Worm (Caenorhabditis elegans) whole organism, L4 larva: ENCODE results near the gene F46B3.8.

Source experiments
- R02D3.7 ChIP-seq: fragments of 150-350 bp; sonication (generic microtip); optimal IDR thresholded peaks from 3 replicates; lab custom pipeline; 2014; ENCODE audit warnings: missing biosample characterization, missing genetic modification characterization
- T20F7.1 ChIP-seq: fragments of 200-800 bp; sonication (Bioruptor generic); optimal IDR thresholded peaks from 2 replicates; lab custom pipeline; 2018; ENCODE audit warnings: mild to moderate bottlenecking, missing genetic modification characterization, missing compliant biosample characterization
- ama-1 ChIP-seq: fragments of 150-350 bp; optimal IDR thresholded peaks from 2 replicates; lab custom pipeline; 2014; ENCODE audit warnings: inconsistent platforms, mixed read lengths
- arid-1 ChIP-seq: fragments of 200-800 bp; sonication (Bioruptor generic); conservative IDR thresholded peaks from 2 replicates; pipeline ENCODE4 v1.3.6; 2022; ENCODE audit warnings: missing genetic modification reagents, missing genetic modification characterization, missing compliant biosample characterization
- ceh-28 ChIP-seq: fragments of 150-350 bp; optimal IDR thresholded peaks from 2 replicates; lab custom pipeline; 2014; ENCODE audit warnings: missing biosample characterization, missing genetic modification reagents, missing genetic modification characterization
- ceh-82 ChIP-seq: sonication (generic microtip); optimal IDR thresholded peaks from 2 replicates; lab custom pipeline; 2017; ENCODE audit warnings: missing biosample characterization, missing genetic modification characterization
- fkh-10 ChIP-seq: fragments of 150-350 bp; optimal IDR thresholded peaks from 2 replicates; lab custom pipeline; 2014; ENCODE audit warnings: missing biosample characterization, missing genetic modification reagents, missing genetic modification characterization
- lin-13 ChIP-seq: fragments of 150-350 bp; optimal IDR thresholded peaks from 2 replicates; lab custom pipeline; 2014; ENCODE audit warnings: missing biosample characterization, missing genetic modification reagents, missing genetic modification characterization
- nhr-76 ChIP-seq: fragments of 150-350 bp; optimal IDR thresholded peaks from 2 replicates; lab custom pipeline; 2014; ENCODE audit warnings: missing biosample characterization, missing genetic modification characterization
- pqm-1 ChIP-seq: sonication (generic microtip); optimal IDR thresholded peaks from 2 replicates; lab custom pipeline; 2017; ENCODE audit warnings: missing biosample characterization, missing genetic modification characterization
- unc-62 ChIP-seq, 3 experiments: fragments of 150-350 bp in 1 of 3; sonication (generic microtip); optimal IDR thresholded peaks in 2 of 3; peaks in 1 of 3; 1 replicate in 1 of 3; 2 replicates in 2 of 3; lab custom pipeline; 2014 to 2017; ENCODE audit warnings: missing biosample characterization in 3 of 3, missing genetic modification characterization in 3 of 3, missing genetic modification reagents in 3 of 3, missing genotype in 1 of 3

- TF ChIP-seq unc-62 (GFP tag; optimal IDR thresholded peaks at IDR 0.05 in 1 of 2; lab: Kevin White, UChicago) (no peak), unc-62 (tag; optimal IDR thresholded peaks at IDR 0.05; lab: Kevin White, UChicago) (no peak), ceh-82 (tag; lab: Kevin White, UChicago) (no peak), nhr-76 (no peak), lin-13 (no peak), T20F7.1 (GFP tag; lab: Kevin White, UChicago) (no peak), fkh-10 (GFP tag; lab: Kevin White, UChicago) (no peak), R02D3.7 (tag; lab: Kevin White, UChicago) (no peak), arid-1 (GFP tag; lab: Robert Waterston, UW) (no peak), pqm-1 (tag; lab: Kevin White, UChicago) (no peak), ama-1 (no peak), ceh-28 (tag; lab: Kevin White, UChicago) (no peak)
Observed at ce11 chrV:20639294-20639693, 16.3 kb upstream of the F46B3.8 start, which contains the start of gene srxa-14.
